Worm (Caenorhabditis elegans) whole organism, L4 larva: ENCODE results near the gene msp-31.

Source experiments
- D1046.2 ChIP-seq: fragments of 200-800 bp; sonication (Bioruptor generic); IDR thresholded peaks from 2 replicates; pipeline ENCODE4 v1.3.6; 2022; ENCODE audit warnings: missing genetic modification characterization, missing compliant biosample characterization
- F26F4.8 ChIP-seq: fragments of 200-800 bp; sonication (Bioruptor generic); conservative IDR thresholded peaks from 2 replicates; pipeline ENCODE4 v1.3.6; 2022; ENCODE audit warnings: missing genetic modification characterization, missing compliant biosample characterization
- F44E2.7 ChIP-seq: fragments of 200-800 bp; sonication (Bioruptor generic); IDR thresholded peaks from 2 replicates; pipeline ENCODE4 v2.1.2; 2022; ENCODE audit warnings: missing genetic modification characterization, missing compliant biosample characterization
- T26A8.4 ChIP-seq: fragments of 200-800 bp; sonication (Bioruptor generic); IDR thresholded peaks from 2 replicates; pipeline ENCODE4 v1.3.6; 2022; ENCODE audit warnings: missing genetic modification characterization, missing compliant biosample characterization
- Y48G9A.11 ChIP-seq: fragments of 200-800 bp; sonication (Bioruptor generic); IDR thresholded peaks from 2 replicates; pipeline ENCODE4 v1.3.6; 2022; ENCODE audit warnings: missing genetic modification reagents, missing genetic modification characterization, missing compliant biosample characterization
- Y5F2A.4 ChIP-seq: fragments of 200-800 bp; sonication (Bioruptor generic); optimal IDR thresholded peaks from 2 replicates; lab custom pipeline; 2018; ENCODE audit warnings: mild to moderate bottlenecking, missing genetic modification characterization, missing compliant biosample characterization
- ZK337.2 ChIP-seq: fragments of 200-800 bp; sonication (Bioruptor generic); IDR thresholded peaks from 2 replicates; pipeline ENCODE4 v1.3.6; 2022; ENCODE audit warnings: missing genetic modification reagents, missing genetic modification characterization, missing compliant biosample characterization
- aha-1 ChIP-seq: fragments of 150-350 bp; peaks from one replicate; lab custom pipeline; 2014; ENCODE audit warnings: missing biosample characterization, missing genetic modification characterization
- ceh-20 ChIP-seq: fragments of 200-800 bp; sonication (Bioruptor generic); IDR thresholded peaks from 2 replicates; pipeline ENCODE4 v1.3.6; 2022; ENCODE audit warnings: missing genetic modification reagents, missing genetic modification characterization, missing compliant biosample characterization
- ceh-44 ChIP-seq: fragments of 200-800 bp; sonication (Bioruptor generic); IDR thresholded peaks from 2 replicates; pipeline ENCODE4 v1.3.6; 2022; ENCODE audit warnings: missing genetic modification reagents, missing genetic modification characterization, missing compliant biosample characterization
- ceh-82 ChIP-seq: sonication (generic microtip); optimal IDR thresholded peaks from 2 replicates; lab custom pipeline; 2017; ENCODE audit warnings: missing biosample characterization, missing genetic modification characterization
- daf-16 ChIP-seq, 3 experiments: sonication (generic microtip); optimal IDR thresholded peaks; 2 replicates each; lab custom pipeline; 2016 to 2017; ENCODE audit warnings: missing genetic modification characterization in 3 of 3, missing genetic modification reagents in 3 of 3, mild to moderate bottlenecking in 2 of 3, missing compliant biosample characterization in 2 of 3, missing biosample characterization in 1 of 3, moderate library complexity in 1 of 3
- daf-19 ChIP-seq: fragments of 200-800 bp; sonication (Bioruptor generic); conservative IDR thresholded peaks from 2 replicates; pipeline ENCODE4 v1.3.6; 2022; ENCODE audit warnings: missing genetic modification characterization, missing compliant biosample characterization
- daf-8 ChIP-seq: fragments of 200-800 bp; sonication (Bioruptor generic); IDR thresholded peaks from 2 replicates; pipeline ENCODE4 v1.3.6; 2022; ENCODE audit warnings: missing genetic modification characterization, missing compliant biosample characterization
- dmd-8 ChIP-seq: fragments of 200-800 bp; sonication (Bioruptor generic); IDR thresholded peaks from 2 replicates; pipeline ENCODE4 v1.3.6; 2022; ENCODE audit warnings: missing genetic modification characterization, missing compliant biosample characterization
- dve-1 ChIP-seq: sonication (generic microtip); optimal IDR thresholded peaks from 2 replicates; lab custom pipeline; 2017; ENCODE audit warnings: antibody characterized with exemption, mild to moderate bottlenecking, missing genetic modification characterization, missing compliant biosample characterization; ENCODE audit not compliant: insufficient read depth
- egl-27 ChIP-seq: sonication (generic microtip); optimal IDR thresholded peaks from 3 replicates; lab custom pipeline; 2017; ENCODE audit warnings: missing biosample characterization, missing genetic modification reagents, missing genetic modification characterization
- egl-43 ChIP-seq: fragments of 200-800 bp; sonication (Bioruptor generic); IDR thresholded peaks from 2 replicates; pipeline ENCODE4 v1.3.6; 2022; ENCODE audit warnings: missing genetic modification reagents, missing genetic modification characterization, missing compliant biosample characterization
- hlh-11 ChIP-seq: fragments of 200-800 bp; sonication (Bioruptor generic); optimal IDR thresholded peaks from 2 replicates; lab custom pipeline; 2018; ENCODE audit warnings: mild to moderate bottlenecking, missing genetic modification characterization, missing compliant biosample characterization
- hlh-30 ChIP-seq: sonication (generic microtip); optimal IDR thresholded peaks from 2 replicates; lab custom pipeline; 2017; ENCODE audit warnings: antibody characterized with exemption, mild to moderate bottlenecking, missing genetic modification characterization, missing compliant biosample characterization; ENCODE audit not compliant: insufficient read depth
- hmg-1.1 ChIP-seq: fragments of 200-800 bp; sonication (Bioruptor generic); IDR thresholded peaks from 2 replicates; pipeline ENCODE4 v1.3.6; 2022; ENCODE audit warnings: missing genetic modification reagents, missing genetic modification characterization, missing compliant biosample characterization
- jun-1 ChIP-seq: fragments of 150-350 bp; optimal IDR thresholded peaks from 2 replicates; lab custom pipeline; 2014; ENCODE audit warnings: missing biosample characterization, missing genetic modification reagents, missing genetic modification characterization
- lin-1 ChIP-seq: fragments of 200-800 bp; sonication (Bioruptor generic); IDR thresholded peaks from 2 replicates; pipeline ENCODE4 v1.3.6; 2022; ENCODE audit warnings: missing genetic modification reagents, missing genetic modification characterization, missing compliant biosample characterization
- lin-13 ChIP-seq: fragments of 150-350 bp; optimal IDR thresholded peaks from 2 replicates; lab custom pipeline; 2014; ENCODE audit warnings: missing biosample characterization, missing genetic modification reagents, missing genetic modification characterization
- lin-15B ChIP-seq: fragments of 150-350 bp; sonication (generic microtip); optimal IDR thresholded peaks from 3 replicates; lab custom pipeline; 2014; ENCODE audit warnings: missing biosample characterization, missing genetic modification characterization
- lin-29 ChIP-seq: fragments of 200-800 bp; sonication (Bioruptor generic); IDR thresholded peaks from 2 replicates; pipeline ENCODE4 v1.3.6; 2022; ENCODE audit warnings: missing genetic modification reagents, missing genetic modification characterization, missing compliant biosample characterization
- lin-38 ChIP-seq: fragments of 200-800 bp; sonication (Bioruptor generic); IDR thresholded peaks from 2 replicates; pipeline ENCODE4 v1.3.6; 2022; ENCODE audit warnings: missing genetic modification reagents, missing genetic modification characterization, missing compliant biosample characterization
- mes-2 ChIP-seq: sonication (generic microtip); optimal IDR thresholded peaks from 2 replicates; lab custom pipeline; 2016; ENCODE audit warnings: missing genotype, mild to moderate bottlenecking, missing genetic modification characterization, missing compliant biosample characterization; ENCODE audit not compliant: poor library complexity, severe bottlenecking
- mxl-2 ChIP-seq: fragments of 200-800 bp; sonication (Bioruptor generic); conservative IDR thresholded peaks from 2 replicates; pipeline ENCODE4 v1.3.6; 2022; ENCODE audit warnings: missing genetic modification reagents, missing genetic modification characterization, missing compliant biosample characterization
- nhr-25 ChIP-seq: sonication (generic microtip); optimal IDR thresholded peaks from 2 replicates; lab custom pipeline; 2017; ENCODE audit warnings: missing genetic modification characterization, mild to moderate bottlenecking, missing compliant biosample characterization, antibody characterized with exemption, moderate library complexity, borderline replicate concordance; ENCODE audit not compliant: insufficient read depth
- nhr-28 ChIP-seq: fragments of 150-350 bp; optimal IDR thresholded peaks from 2 replicates; lab custom pipeline; 2014; ENCODE audit warnings: missing biosample characterization, missing genetic modification characterization
- nhr-41 ChIP-seq: fragments of 200-800 bp; sonication (Bioruptor generic); IDR thresholded peaks from 2 replicates; pipeline ENCODE4 v1.3.6; 2022; ENCODE audit warnings: missing genetic modification reagents, missing genetic modification characterization, missing compliant biosample characterization
- nhr-48 ChIP-seq: sonication (generic microtip); optimal IDR thresholded peaks from 2 replicates; lab custom pipeline; 2016; ENCODE audit warnings: mild to moderate bottlenecking, missing genetic modification characterization, missing compliant biosample characterization
- nhr-77 ChIP-seq: fragments of 150-350 bp; optimal IDR thresholded peaks from 2 replicates; lab custom pipeline; 2014; ENCODE audit warnings: missing biosample characterization, missing genetic modification characterization
- pha-4 ChIP-seq, 2 experiments: fragments of 150-350 bp in 1 of 2; fragments of 200-800 bp in 1 of 2; sonication (Bioruptor generic) in 1 of 2; IDR thresholded peaks in 1 of 2; optimal IDR thresholded peaks in 1 of 2; 2 replicates each; pipeline versions ENCODE4 v1.3.6 to Lab custom; 2014 to 2022; ENCODE audit warnings: missing genetic modification characterization in 2 of 2, missing genetic modification reagents in 2 of 2, missing biosample characterization in 1 of 2, missing compliant biosample characterization in 1 of 2
- php-3 ChIP-seq: fragments of 200-800 bp; sonication (Bioruptor generic); IDR thresholded peaks from 2 replicates; pipeline ENCODE4 v1.3.6; 2022; ENCODE audit warnings: missing genetic modification reagents, missing genetic modification characterization, missing compliant biosample characterization
- pqm-1 ChIP-seq: sonication (generic microtip); optimal IDR thresholded peaks from 2 replicates; lab custom pipeline; 2017; ENCODE audit warnings: missing biosample characterization, missing genetic modification characterization
- saeg-2 ChIP-seq: fragments of 200-800 bp; sonication (Bioruptor generic); IDR thresholded peaks from 2 replicates; pipeline ENCODE4 v1.3.6; 2022; ENCODE audit warnings: missing genetic modification reagents, missing genetic modification characterization, missing compliant biosample characterization
- skn-1 ChIP-seq: fragments of 150-350 bp; optimal IDR thresholded peaks from 2 replicates; lab custom pipeline; 2014; ENCODE audit warnings: missing biosample characterization, missing genetic modification characterization
- snpc-1.2 ChIP-seq: fragments of 200-800 bp; sonication (Bioruptor generic); IDR thresholded peaks from 2 replicates; pipeline ENCODE4 v1.3.6; 2022; ENCODE audit warnings: missing genetic modification reagents, missing genetic modification characterization, missing compliant biosample characterization
- spr-3 ChIP-seq: fragments of 200-800 bp; sonication (Bioruptor generic); optimal IDR thresholded peaks from 2 replicates; lab custom pipeline; 2018; ENCODE audit warnings: mild to moderate bottlenecking, missing genetic modification characterization, missing compliant biosample characterization
- tag-97 ChIP-seq: fragments of 200-800 bp; sonication (Bioruptor generic); IDR thresholded peaks from 2 replicates; pipeline ENCODE4 v1.3.6; 2022; ENCODE audit warnings: missing genetic modification characterization, missing compliant biosample characterization
- tra-1 ChIP-seq: fragments of 200-800 bp; sonication (Bioruptor generic); IDR thresholded peaks from 2 replicates; pipeline ENCODE4 v1.3.6; 2022; ENCODE audit warnings: missing genetic modification reagents, missing genetic modification characterization, missing compliant biosample characterization
- unc-62 ChIP-seq, 3 experiments: fragments of 150-350 bp in 1 of 3; sonication (generic microtip); optimal IDR thresholded peaks in 2 of 3; peaks in 1 of 3; 1 replicate in 1 of 3; 2 replicates in 2 of 3; lab custom pipeline; 2014 to 2017; ENCODE audit warnings: missing biosample characterization in 3 of 3, missing genetic modification characterization in 3 of 3, missing genetic modification reagents in 3 of 3, missing genotype in 1 of 3
- zag-1 ChIP-seq: fragments of 150-350 bp; optimal IDR thresholded peaks from 2 replicates; lab custom pipeline; 2014; ENCODE audit warnings: missing biosample characterization, missing genetic modification characterization
- zip-11 ChIP-seq: fragments of 200-800 bp; sonication (Bioruptor generic); IDR thresholded peaks from 2 replicates; pipeline ENCODE4 v1.3.6; 2022; ENCODE audit warnings: missing genetic modification characterization, missing compliant biosample characterization

Gene msp-31

ce11 chrII:4928367-4928766 lies 12.0 kb upstream of the msp-31 start (continued):
- peak; percentile 76 for TF ChIP-seq ceh-44 (GFP tag; lab: Robert Waterston, UW)
- TF ChIP-seq dmd-8: peak; percentile 82
- TF ChIP-seq egl-43 (GFP tag; lab: Robert Waterston, UW): peak; percentile 90
- TF ChIP-seq Y48G9A.11: peak; percentile 38; the same call in 1 of the 2 replicates
- TF ChIP-seq, all 104 proteins: peak for 31; not testable (repeated sequence) for 73

DNA sequence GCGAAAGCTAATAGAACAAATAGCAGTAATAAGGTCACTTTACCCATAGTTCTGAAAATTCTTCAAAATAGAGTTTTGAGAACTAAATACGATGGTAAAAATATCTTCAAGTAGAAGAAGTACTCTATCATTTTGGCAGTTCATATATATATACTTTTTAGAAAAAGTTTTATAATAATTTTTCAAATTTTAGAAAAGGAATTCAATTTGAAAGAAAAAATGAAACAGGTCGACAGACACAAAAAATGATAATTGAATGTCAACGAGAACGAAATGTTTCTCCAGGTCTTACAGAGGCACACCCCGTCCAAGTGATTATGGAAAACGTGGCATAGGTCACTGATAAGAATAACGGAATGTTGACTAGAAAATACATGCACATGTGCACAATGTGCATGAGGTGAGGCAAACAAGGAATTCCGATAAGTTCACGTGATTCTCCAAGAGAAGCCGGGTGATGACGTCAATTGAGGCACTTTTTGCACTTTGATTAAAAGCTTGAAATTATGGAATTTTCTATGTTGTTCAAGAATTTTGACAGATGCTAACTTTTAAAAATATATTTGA lies 8.9 kb upstream of the msp-31 start, which contains the start of gene aagr-2:
TSS of gene aagr-2 (minus strand) at position 51 of the 567 bp plus-strand sequence.
- TF ChIP-seq pqm-1 (tag; lab: Kevin White, UChicago) (peak; percentile 97), zip-11 (GFP tag; lab: Robert Waterston, UW) (no peak), lin-13 (no peak), mxl-2 (GFP tag; lab: Robert Waterston, UW) (0 out of 2 replicates have a peak, but pooled peaks have one; percentile 27), nhr-48 (tag; lab: Kevin White, UChicago) (peak; percentile 85), hlh-11 (tag; lab: Kevin White, UChicago) (peak; percentile 92), snpc-1.2 (GFP tag; lab: Robert Waterston, UW) (no peak), php-3 (GFP tag; lab: Robert Waterston, UW) (peak; percentile 60), F44E2.7 (GFP tag; lab: Robert Waterston, UW) (no peak), zag-1 (tag; lab: Kevin White, UChicago) (no peak), jun-1 (tag; lab: Kevin White, UChicago) (no peak), daf-16 (GFP tag; optimal IDR thresholded peaks at IDR 0.05; lab: Kevin White, UChicago) (peak in 1 of 2 experiments; percentile 2), daf-16 (tag; optimal IDR thresholded peaks at IDR 0.05; lab: Kevin White, UChicago) (peak; percentile 94), daf-8 (GFP tag; lab: Robert Waterston, UW) (no peak), lin-1 (peak; percentile 54), nhr-77 (tag; lab: Kevin White, UChicago) (peak; percentile 51), hlh-30 (tag; lab: Kevin White, UChicago) (peak; percentile 62), ZK337.2 (GFP tag; lab: Robert Waterston, UW) (no peak), mes-2 (tag; lab: Kevin White, UChicago) (peak; percentile 37), T26A8.4 (GFP tag; lab: Robert Waterston, UW) (no peak), saeg-2 (peak; percentile 60; the same call in 1 of the 2 replicates), nhr-25 (no peak), nhr-28 (tag; lab: Kevin White, UChicago) (peak; percentile 99), egl-27 (tag; lab: Kevin White, UChicago) (no peak), aha-1 (tag; lab: Kevin White, UChicago) (no peak), lin-38 (GFP tag; lab: Robert Waterston, UW) (no peak), Y5F2A.4 (GFP tag; lab: Kevin White, UChicago) (no peak), tra-1 (peak; percentile 81), spr-3 (GFP tag; lab: Kevin White, UChicago) (no peak), nhr-41 (GFP tag; lab: Robert Waterston, UW) (peak; percentile 77; the same call in 1 of the 2 replicates), pha-4 (GFP tag; IDR thresholded peaks at IDR 0.05; lab: Robert Waterston, UW) (no peak; the same call in 1 of the 2 replicates), pha-4 (tag; optimal IDR thresholded peaks at IDR 0.05; lab: Kevin White, UChicago) (no peak), lin-29 (GFP tag; lab: Robert Waterston, UW) (no peak), lin-15B (no peak), F26F4.8 (GFP tag; lab: Robert Waterston, UW) (no peak), ceh-44 (GFP tag; lab: Robert Waterston, UW) (no peak), ceh-82 (no peak), tag-97 (GFP tag; lab: Robert Waterston, UW) (no peak), dve-1 (tag; lab: Kevin White, UChicago) (peak; percentile 85), dmd-8 (no peak), D1046.2 (GFP tag; lab: Robert Waterston, UW) (no peak), skn-1 (no peak), daf-19 (no peak), hmg-1.1 (GFP tag; lab: Robert Waterston, UW) (no peak), ceh-20 (GFP tag; lab: Robert Waterston, UW) (no peak), unc-62 (GFP tag; optimal IDR thresholded peaks at IDR 0.05 in 1 of 2; lab: Kevin White, UChicago) (peak in 1 of 2 experiments; percentile 29), unc-62 (tag; optimal IDR thresholded peaks at IDR 0.05; lab: Kevin White, UChicago) (no peak)
